Comparison of ENCODE assay signal across 5 fruit fly cellular contexts in genomic region chr3L:16178433-16178832, dm6.
TF ChIP-seq lines count a peak whose summit lies in the region.

No protein-coding gene starts in this region.

- no peak for TF ChIP-seq CTCF in whole organism, embryonic (GFP tag; optimal IDR thresholded peaks at IDR 0.05; lab: Kevin White, UChicago)

TF ChIP-seq in whole organism, adult, 20 proteins besides CTCF, POLR2A, EP300 and RAD21:
- no peak for TF ChIP-seq toe (GFP tag; optimal IDR thresholded peaks at IDR 0.05; lab: Kevin White, UChicago)
- no peak for TF ChIP-seq CG14711 (tag; optimal IDR thresholded peaks at IDR 0.05; lab: Kevin White, UChicago)
- no peak for TF ChIP-seq CG11617 (GFP tag; optimal IDR thresholded peaks at IDR 0.05; lab: Kevin White, UChicago)
- TF ChIP-seq CG5204 (GFP tag; optimal IDR thresholded peaks at IDR 0.05; lab: Kevin White, UChicago), result peak; percentile 4
- TF ChIP-seq cnc (optimal IDR thresholded peaks at IDR 0.05; lab: Kevin White, UChicago), result no peak
- no peak for TF ChIP-seq Mnt (GFP tag; optimal IDR thresholded peaks at IDR 0.05; lab: Kevin White, UChicago)
- no peak for TF ChIP-seq bab1 (GFP tag; optimal IDR thresholded peaks at IDR 0.05; lab: Kevin White, UChicago)
- TF ChIP-seq Hr96 (GFP tag; optimal IDR thresholded peaks at IDR 0.05; lab: Kevin White, UChicago), result no peak
- TF ChIP-seq Crg-1 (GFP tag; optimal IDR thresholded peaks at IDR 0.05; lab: Kevin White, UChicago), result no peak

TF ChIP-seq in whole organism, embryonic, 481 proteins besides CTCF, POLR2A, EP300 and RAD21 (continues in another document):
- no peak for TF ChIP-seq CG3838 (GFP tag; optimal IDR thresholded peaks at IDR 0.05; lab: Kevin White, UChicago)
- 0 out of 2 replicates have a peak, but pooled peaks have one; percentile 23 for TF ChIP-seq vvl (GFP tag; IDR thresholded peaks at IDR 0.05; lab: Robert Waterston, UW)
- peak; percentile 32 for TF ChIP-seq pros (GFP tag; optimal IDR thresholded peaks at IDR 0.05; lab: Kevin White, UChicago)
- no peak for TF ChIP-seq dmrt11E (tag; optimal IDR thresholded peaks at IDR 0.05; lab: Kevin White, UChicago)
- TF ChIP-seq nom (GFP tag; optimal IDR thresholded peaks at IDR 0.05; lab: Kevin White, UChicago), result peak; percentile 21
- TF ChIP-seq H15 (GFP tag; IDR thresholded peaks at IDR 0.05; lab: Robert Waterston, UW), result 0 out of 3 replicates have a peak, but pooled peaks have one; percentile 34
- TF ChIP-seq ci (GFP tag; IDR thresholded peaks at IDR 0.05; lab: Robert Waterston, UW), result peak; percentile 23; the same call in 1 of the 3 replicates
- TF ChIP-seq CG4360 (GFP tag; IDR thresholded peaks at IDR 0.05; lab: Robert Waterston, UW), result peak; percentile 97
- TF ChIP-seq wek (GFP tag; optimal IDR thresholded peaks at IDR 0.05; lab: Kevin White, UChicago), result no peak
- TF ChIP-seq ATbp (GFP tag; optimal IDR thresholded peaks at IDR 0.05; lab: Kevin White, UChicago), result peak; percentile 15
- TF ChIP-seq stwl (tag; optimal IDR thresholded peaks at IDR 0.05; lab: Kevin White, UChicago), result peak; percentile 0
- TF ChIP-seq corto (GFP tag; optimal IDR thresholded peaks at IDR 0.05; lab: Kevin White, UChicago), result peak; percentile 15
- peak; percentile 62; the same call in 1 of the 3 replicates for TF ChIP-seq CG2199 (GFP tag; IDR thresholded peaks at IDR 0.05; lab: Robert Waterston, UW)
- TF ChIP-seq cg (GFP tag; optimal IDR thresholded peaks at IDR 0.05; lab: Kevin White, UChicago), result peak; percentile 62
- TF ChIP-seq CG11093 (GFP tag; IDR thresholded peaks at IDR 0.05; lab: Robert Waterston, UW), result no peak
- peak; percentile 41 for TF ChIP-seq nerfin-1 (tag; optimal IDR thresholded peaks at IDR 0.05; lab: Kevin White, UChicago)
- TF ChIP-seq zen (tag; optimal IDR thresholded peaks at IDR 0.05; lab: Kevin White, UChicago), result peak; percentile 52
- TF ChIP-seq CG15479 (GFP tag; optimal IDR thresholded peaks at IDR 0.05; lab: Kevin White, UChicago), result peak; percentile 28
- TF ChIP-seq kah (GFP tag; optimal IDR thresholded peaks at IDR 0.05; lab: Kevin White, UChicago), result peak; percentile 85
- TF ChIP-seq Med (GFP tag; lab: Kevin White, UChicago), result peak; percentile 67

TF ChIP-seq in whole organism, prepupa, 60 proteins besides CTCF, POLR2A, EP300 and RAD21 (continues in another document):
- no peak for TF ChIP-seq topi (GFP tag; optimal IDR thresholded peaks at IDR 0.05; lab: Kevin White, UChicago)
- TF ChIP-seq CG6163 (GFP tag; IDR thresholded peaks at IDR 0.05; lab: Robert Waterston, UW), result peak; percentile 56
- no peak for TF ChIP-seq Eip75B (GFP tag; optimal IDR thresholded peaks at IDR 0.05; lab: Kevin White, UChicago)
- TF ChIP-seq CG10631 (GFP tag; optimal IDR thresholded peaks at IDR 0.05; lab: Kevin White, UChicago), result no peak
- no peak for TF ChIP-seq CG3032 (tag; optimal IDR thresholded peaks at IDR 0.05; lab: Kevin White, UChicago)
- no peak for TF ChIP-seq Hr38 (GFP tag; optimal IDR thresholded peaks at IDR 0.05; lab: Kevin White, UChicago)
- peak; percentile 55 for TF ChIP-seq fkh (GFP tag; optimal IDR thresholded peaks at IDR 0.05; lab: Kevin White, UChicago)
- peak; percentile 29 for TF ChIP-seq Hr39 (GFP tag; optimal IDR thresholded peaks at IDR 0.05; lab: Kevin White, UChicago)
- TF ChIP-seq CG31627 (GFP tag; optimal IDR thresholded peaks at IDR 0.05; lab: Kevin White, UChicago), result no peak
- no peak for TF ChIP-seq Met (GFP tag; optimal IDR thresholded peaks at IDR 0.05; lab: Kevin White, UChicago)
- TF ChIP-seq CG9139 (GFP tag; optimal IDR thresholded peaks at IDR 0.05; lab: Kevin White, UChicago), result no peak
- TF ChIP-seq CG6808 (GFP tag; optimal IDR thresholded peaks at IDR 0.05; lab: Kevin White, UChicago), result no peak
- no peak for TF ChIP-seq Hr4 (GFP tag; optimal IDR thresholded peaks at IDR 0.05; lab: Kevin White, UChicago)
- no peak for TF ChIP-seq vri (GFP tag; optimal IDR thresholded peaks at IDR 0.05; lab: Kevin White, UChicago)
- TF ChIP-seq fd59A (GFP tag; optimal IDR thresholded peaks at IDR 0.05; lab: Kevin White, UChicago), result no peak
- no peak for TF ChIP-seq net (GFP tag; optimal IDR thresholded peaks at IDR 0.05; lab: Kevin White, UChicago)
- no peak for TF ChIP-seq eg (GFP tag; IDR thresholded peaks at IDR 0.05; lab: Robert Waterston, UW)
- TF ChIP-seq Blimp-1 (GFP tag; optimal IDR thresholded peaks at IDR 0.05; lab: Kevin White, UChicago), result no peak
- no peak for TF ChIP-seq Gug (GFP tag; IDR thresholded peaks at IDR 0.05; lab: Robert Waterston, UW)
- no peak for TF ChIP-seq CG6792 (GFP tag; optimal IDR thresholded peaks at IDR 0.05; lab: Kevin White, UChicago)
- no peak for TF ChIP-seq CG1621 (tag; optimal IDR thresholded peaks at IDR 0.05; lab: Kevin White, UChicago)
- TF ChIP-seq CG3919 (GFP tag; optimal IDR thresholded peaks at IDR 0.05; lab: Kevin White, UChicago), result no peak
- TF ChIP-seq CG11762 (GFP tag; optimal IDR thresholded peaks at IDR 0.05; lab: Kevin White, UChicago; ENCODE audit: insufficient read depth), result no peak

TF ChIP-seq in whole organism, pupa, 21 proteins besides CTCF, POLR2A, EP300 and RAD21:
- TF ChIP-seq Ets98B (GFP tag; IDR thresholded peaks at IDR 0.05; lab: Robert Waterston, UW), result no peak
- TF ChIP-seq Pif1A (GFP tag; optimal IDR thresholded peaks at IDR 0.05; lab: Kevin White, UChicago), result peak; percentile 11
- no peak for TF ChIP-seq gl (tag; optimal IDR thresholded peaks at IDR 0.05; lab: Kevin White, UChicago)
- TF ChIP-seq CG15710 (tag; optimal IDR thresholded peaks at IDR 0.05; lab: Kevin White, UChicago), result no peak
- no peak for TF ChIP-seq fd96Ca (GFP tag; IDR thresholded peaks at IDR 0.05; lab: Robert Waterston, UW)
- TF ChIP-seq CG10348 (GFP tag; IDR thresholded peaks at IDR 0.05; lab: Robert Waterston, UW), result no peak
- TF ChIP-seq Snoo (tag; optimal IDR thresholded peaks at IDR 0.05; lab: Kevin White, UChicago), result peak; percentile 79
- no peak for TF ChIP-seq rn (GFP tag; IDR thresholded peaks at IDR 0.05; lab: Robert Waterston, UW)
- no peak for TF ChIP-seq Pif1B (GFP tag; optimal IDR thresholded peaks at IDR 0.05; lab: Kevin White, UChicago)
- TF ChIP-seq EcR (GFP tag; optimal IDR thresholded peaks at IDR 0.05; lab: Kevin White, UChicago), result peak; percentile 74
- TF ChIP-seq CG8159 (tag; optimal IDR thresholded peaks at IDR 0.05; lab: Kevin White, UChicago), result no peak
- no peak for TF ChIP-seq D1 (tag; optimal IDR thresholded peaks at IDR 0.05; lab: Kevin White, UChicago)
- no peak for TF ChIP-seq CG32121 (GFP tag; IDR thresholded peaks at IDR 0.05; lab: Robert Waterston, UW)
- TF ChIP-seq CG13204 (GFP tag; optimal IDR thresholded peaks at IDR 0.05; lab: Kevin White, UChicago), result peak; percentile 84
- no peak for TF ChIP-seq CG12605 (GFP tag; IDR thresholded peaks at IDR 0.05; lab: Robert Waterston, UW)
- no peak for TF ChIP-seq CG34367 (tag; optimal IDR thresholded peaks at IDR 0.05; lab: Kevin White, UChicago)
- no peak for TF ChIP-seq CG9948 (tag; optimal IDR thresholded peaks at IDR 0.05; lab: Kevin White, UChicago)
- TF ChIP-seq CG8301 (tag; optimal IDR thresholded peaks at IDR 0.05; lab: Kevin White, UChicago), result no peak
- TF ChIP-seq CG4496 (GFP tag; IDR thresholded peaks at IDR 0.05; lab: Robert Waterston, UW), result no peak
- TF ChIP-seq CG17806 (tag; optimal IDR thresholded peaks at IDR 0.05; lab: Kevin White, UChicago), result no peak
- no peak for TF ChIP-seq CG14655 (GFP tag; optimal IDR thresholded peaks at IDR 0.05; lab: Kevin White, UChicago)

TF ChIP-seq in whole organism, wandering third instar larva, 38 proteins besides CTCF, POLR2A, EP300 and RAD21:
- TF ChIP-seq Rel (GFP tag; optimal IDR thresholded peaks at IDR 0.05; lab: Kevin White, UChicago) (peak; percentile 31), Rel (tag; optimal IDR thresholded peaks at IDR 0.05; lab: Kevin White, UChicago) (peak; percentile 13), Vsx2 (GFP tag; optimal IDR thresholded peaks at IDR 0.05; lab: Kevin White, UChicago; ENCODE audit: partially characterized antibody) (peak; percentile 31), psq (GFP tag; optimal IDR thresholded peaks at IDR 0.05; lab: Kevin White, UChicago) (no peak), Myc (optimal IDR thresholded peaks at IDR 0.05; lab: Kevin White, UChicago) (no peak), usp (GFP tag; optimal IDR thresholded peaks at IDR 0.05; lab: Kevin White, UChicago) (no peak), Hr83 (GFP tag; optimal IDR thresholded peaks at IDR 0.05; lab: Kevin White, UChicago; ENCODE audit: poor library complexity, severe bottlenecking) (peak; percentile 78), br (GFP tag; optimal IDR thresholded peaks at IDR 0.05; lab: Kevin White, UChicago) (no peak), woc (GFP tag; optimal IDR thresholded peaks at IDR 0.05; lab: Kevin White, UChicago) (peak; percentile 79), fru (GFP tag; optimal IDR thresholded peaks at IDR 0.05; lab: Kevin White, UChicago) (no peak), Dif (GFP tag; optimal IDR thresholded peaks at IDR 0.05; lab: Kevin White, UChicago; ENCODE audit: partially characterized antibody) (peak; percentile 10), dl (GFP tag; optimal IDR thresholded peaks at IDR 0.05; lab: Kevin White, UChicago; ENCODE audit: insufficient read depth in 1 of 2, partially characterized antibody in 2 of 2) (peak in 1 of 2 experiments; percentile 35), CG32264 (GFP tag; optimal IDR thresholded peaks at IDR 0.05; lab: Kevin White, UChicago) (no peak)
